Worm (Caenorhabditis elegans): ENCODE results near the gene C13G3.1.

DNA sequence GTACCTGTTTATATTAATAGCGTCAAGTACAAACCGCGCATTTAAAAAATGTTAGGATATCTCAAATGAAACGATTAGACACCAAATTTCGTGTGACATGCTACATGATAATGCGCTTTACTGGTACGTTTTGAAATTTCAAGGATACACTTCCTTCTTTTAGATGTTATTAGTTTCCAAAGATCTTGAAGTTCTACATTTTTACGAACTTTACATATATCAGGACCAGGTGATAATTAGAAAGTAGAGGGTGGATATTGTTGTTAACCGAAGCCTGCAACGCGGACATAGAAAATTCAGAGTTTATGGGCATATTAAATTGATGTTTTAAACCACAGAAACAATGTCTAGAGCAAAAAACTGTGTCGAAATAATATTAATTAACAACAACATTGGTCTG is 914 bp upstream of the C13G3.1 start:
- TF ChIP-seq dao-5 (tag; optimal IDR thresholded peaks at IDR 0.05) (no peak), him-1 (tag; optimal IDR thresholded peaks at IDR 0.05) (no peak), W03F9.2 (tag; optimal IDR thresholded peaks at IDR 0.05) (no peak)
